Worm (Caenorhabditis elegans): Measurements from ENCODE around the gene Y14H12B.1.

DNA sequence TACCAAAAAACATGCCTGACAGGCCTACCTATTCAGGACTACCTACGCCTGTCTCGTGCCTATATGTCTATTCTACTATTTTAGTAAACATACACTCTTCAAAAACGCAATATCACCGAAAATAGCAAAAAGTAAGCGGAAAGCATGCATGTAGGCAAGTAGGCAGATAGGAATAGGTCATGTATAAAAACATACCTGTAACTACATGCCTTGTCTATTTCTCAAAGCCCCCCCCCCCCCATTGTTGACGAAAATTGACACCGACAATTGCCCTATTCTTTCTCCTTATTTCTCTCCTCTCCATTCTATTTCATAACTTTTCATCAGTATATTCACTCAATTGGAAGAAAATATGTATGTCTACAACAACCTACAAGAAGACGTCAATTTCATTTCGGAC lies 44.0 kb downstream of the Y14H12B.1 start:
- TF ChIP-seq unc-39 (tag; optimal IDR thresholded peaks at IDR 0.05), result no peak
- TF ChIP-seq ceh-82 (tag; optimal IDR thresholded peaks at IDR 0.05), result no peak
- TF ChIP-seq snpc-4 (tag; optimal IDR thresholded peaks at IDR 0.05), result no peak
- no peak for TF ChIP-seq ama-1 (optimal IDR thresholded peaks at IDR 0.05)

Measured in whole organism, L3 larva.